Worm (Caenorhabditis elegans) whole organism, midembryonic: ENCODE measurements around the gene sru-37.

Experiments
- T22C8.4 ChIP-seq: fragments of 200-800 bp; sonication (Bioruptor generic); IDR thresholded peaks from 2 replicates; pipeline ENCODE4 v1.3.6; 2022; ENCODE audit warnings: missing genetic modification characterization, missing compliant biosample characterization
- cog-1 ChIP-seq: sonication (generic microtip); optimal IDR thresholded peaks from 2 replicates; lab custom pipeline; 2016; ENCODE audit warnings: missing genetic modification characterization, missing compliant biosample characterization
- flt-1 ChIP-seq: fragments of 200-800 bp; sonication (Bioruptor generic); IDR thresholded peaks from 2 replicates; pipeline ENCODE4 v1.3.6; 2022; ENCODE audit warnings: missing genetic modification characterization, missing compliant biosample characterization
- klf-2 ChIP-seq: fragments of 200-800 bp; sonication (Bioruptor generic); conservative IDR thresholded peaks from 2 replicates; pipeline ENCODE4 v1.3.6; 2022; ENCODE audit warnings: missing genetic modification reagents, missing genetic modification characterization, missing compliant biosample characterization
- med-1 ChIP-seq: sonication (generic microtip); optimal IDR thresholded peaks from 2 replicates; lab custom pipeline; 2017; ENCODE audit warnings: missing genetic modification characterization, mild to moderate bottlenecking, missing compliant biosample characterization, antibody characterized with exemption, missing genetic modification reagents; ENCODE audit not compliant: insufficient read depth
- ref-1 ChIP-seq: fragments of 200-800 bp; sonication (Bioruptor generic); conservative IDR thresholded peaks from 2 replicates; pipeline ENCODE4 v1.3.6; 2022; ENCODE audit warnings: missing genetic modification reagents, missing genetic modification characterization, missing compliant biosample characterization
- tab-1 ChIP-seq: fragments of 200-800 bp; sonication (Bioruptor generic); IDR thresholded peaks from 2 replicates; pipeline ENCODE4 v1.3.6; 2022; ENCODE audit warnings: missing genetic modification characterization, missing compliant biosample characterization
- ztf-23 ChIP-seq: fragments of 200-800 bp; sonication (Bioruptor generic); IDR thresholded peaks from 2 replicates; pipeline ENCODE4 v1.3.6; 2022; ENCODE audit warnings: missing genetic modification reagents, missing genetic modification characterization, missing compliant biosample characterization
- ztf-29 ChIP-seq: fragments of 200-800 bp; sonication (Bioruptor generic); IDR thresholded peaks from 2 replicates; pipeline ENCODE4 v1.3.6; 2022; ENCODE audit warnings: missing genetic modification reagents, missing genetic modification characterization, missing compliant biosample characterization

sru-37 gene

DNA sequence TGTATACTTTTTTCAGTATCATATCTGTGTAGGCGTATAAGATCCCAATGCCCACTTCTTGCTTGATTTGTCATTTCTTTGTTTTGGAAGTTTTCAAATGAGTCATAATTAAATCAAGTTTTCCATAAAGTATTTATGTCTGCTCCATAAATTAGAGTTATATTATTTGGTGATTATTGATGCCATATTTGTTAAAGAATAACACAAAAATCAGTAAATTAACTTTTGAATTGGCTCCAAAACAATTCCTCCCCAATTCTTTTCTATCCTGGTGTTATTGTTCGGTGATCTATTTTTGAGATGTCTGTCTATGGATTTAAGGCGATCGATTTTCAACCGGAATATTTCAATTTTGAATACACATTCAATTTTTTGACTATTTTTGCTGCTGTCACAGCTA lies at the start of gene sru-37:
sru-37 (plus strand) TSS at position 301 of the 400 bp plus-strand sequence.
- TF ChIP-seq flt-1 (no peak), tab-1 (GFP tag; lab: Robert Waterston, UW) (no peak), ref-1 (GFP tag; lab: Robert Waterston, UW) (no peak), T22C8.4 (GFP tag; lab: Robert Waterston, UW) (no peak)

ce11 chrV:9755725-9756124 lies 49.5 kb upstream of the sru-37 start, which contains the start of gene F58E6.8:
Gene F58E6.8, minus strand, starts transcription at chrV:9755825.
- TF ChIP-seq klf-2 (GFP tag; lab: Robert Waterston, UW), result no peak
- no peak for TF ChIP-seq tab-1 (GFP tag; lab: Robert Waterston, UW)
- TF ChIP-seq flt-1, result no peak
- TF ChIP-seq cog-1 (tag; lab: Kevin White, UChicago), result no peak
- no peak for TF ChIP-seq ztf-29 (GFP tag; lab: Robert Waterston, UW)
- no peak for TF ChIP-seq T22C8.4 (GFP tag; lab: Robert Waterston, UW)
- no peak for TF ChIP-seq med-1 (GFP tag; lab: Kevin White, UChicago)
- no peak for TF ChIP-seq ref-1 (GFP tag; lab: Robert Waterston, UW)
- TF ChIP-seq ztf-23, result no peak

ce11 chrV:9756242-9756641 lies 49.0 kb upstream of the sru-37 start, which contains the start of gene hrg-3:
Gene hrg-3, plus strand, starts transcription at chrV:9756468.
- no peak for TF ChIP-seq tab-1 (GFP tag; lab: Robert Waterston, UW)
- TF ChIP-seq flt-1, result no peak
- TF ChIP-seq ztf-29 (GFP tag; lab: Robert Waterston, UW), result no peak
- no peak for TF ChIP-seq klf-2 (GFP tag; lab: Robert Waterston, UW)
- TF ChIP-seq T22C8.4 (GFP tag; lab: Robert Waterston, UW), result no peak
- TF ChIP-seq ztf-23, result no peak
- TF ChIP-seq cog-1 (tag; lab: Kevin White, UChicago), result no peak
- no peak for TF ChIP-seq med-1 (GFP tag; lab: Kevin White, UChicago)
- TF ChIP-seq ref-1 (GFP tag; lab: Robert Waterston, UW), result no peak

ce11 chrV:9757884-9758283 lies 47.4 kb upstream of the sru-37 start, which contains the start of gene F58E6.11:
Gene F58E6.11, minus strand, starts transcription at chrV:9757984.
- TF ChIP-seq T22C8.4 (GFP tag; lab: Robert Waterston, UW) (no peak), ztf-23 (no peak), med-1 (GFP tag; lab: Kevin White, UChicago) (no peak), tab-1 (GFP tag; lab: Robert Waterston, UW) (no peak), ztf-29 (GFP tag; lab: Robert Waterston, UW) (no peak), cog-1 (tag; lab: Kevin White, UChicago) (no peak), flt-1 (no peak), ref-1 (GFP tag; lab: Robert Waterston, UW) (no peak), klf-2 (GFP tag; lab: Robert Waterston, UW) (no peak)

ce11 chrV:9758437-9758836 lies 46.8 kb upstream of the sru-37 start:
- TF ChIP-seq ztf-29 (GFP tag; lab: Robert Waterston, UW) (no peak), ref-1 (GFP tag; lab: Robert Waterston, UW) (no peak)

ce11 chrV:9763759-9764158 lies 41.5 kb upstream of the sru-37 start:
- no peak for TF ChIP-seq ztf-23
- no peak for TF ChIP-seq T22C8.4 (GFP tag; lab: Robert Waterston, UW)
- TF ChIP-seq flt-1, result no peak
- no peak for TF ChIP-seq tab-1 (GFP tag; lab: Robert Waterston, UW)
- TF ChIP-seq med-1 (GFP tag; lab: Kevin White, UChicago), result no peak
- no peak for TF ChIP-seq ref-1 (GFP tag; lab: Robert Waterston, UW)
- TF ChIP-seq ztf-29 (GFP tag; lab: Robert Waterston, UW), result no peak
- no peak for TF ChIP-seq cog-1 (tag; lab: Kevin White, UChicago)

ce11 chrV:9764552-9764951 lies 40.7 kb upstream of the sru-37 start:
- TF ChIP-seq klf-2 (GFP tag; lab: Robert Waterston, UW), result no peak
- TF ChIP-seq ztf-23, result no peak
- TF ChIP-seq T22C8.4 (GFP tag; lab: Robert Waterston, UW), result no peak
- TF ChIP-seq ztf-29 (GFP tag; lab: Robert Waterston, UW), result no peak
- no peak for TF ChIP-seq med-1 (GFP tag; lab: Kevin White, UChicago)
- no peak for TF ChIP-seq tab-1 (GFP tag; lab: Robert Waterston, UW)
- TF ChIP-seq cog-1 (tag; lab: Kevin White, UChicago), result no peak
- no peak for TF ChIP-seq flt-1
- no peak for TF ChIP-seq ref-1 (GFP tag; lab: Robert Waterston, UW)

DNA sequence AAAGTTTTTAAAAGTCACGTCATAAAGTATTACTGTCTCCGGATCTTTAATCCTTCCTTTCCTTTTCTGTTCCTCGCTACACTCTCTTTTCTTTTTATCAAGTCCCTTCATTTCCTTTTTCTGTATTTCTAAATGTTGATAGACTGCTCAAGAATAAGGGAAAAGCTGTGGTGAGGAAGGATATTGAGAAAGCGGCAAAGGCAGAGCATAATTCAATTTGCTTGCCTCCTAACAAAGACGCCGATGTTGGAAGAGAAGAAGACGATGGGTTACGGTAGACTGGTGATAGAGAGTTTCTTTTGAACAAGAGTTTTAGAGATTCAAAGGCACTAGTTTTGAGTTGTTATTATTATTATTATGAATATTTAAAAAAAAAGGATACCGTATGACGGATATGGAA lies 39.6 kb upstream of the sru-37 start:
- no peak for TF ChIP-seq ztf-29 (GFP tag; lab: Robert Waterston, UW)
- TF ChIP-seq ztf-23, result no peak
- TF ChIP-seq tab-1 (GFP tag; lab: Robert Waterston, UW), result no peak
- TF ChIP-seq cog-1 (tag; lab: Kevin White, UChicago), result no peak
- no peak for TF ChIP-seq T22C8.4 (GFP tag; lab: Robert Waterston, UW)
- TF ChIP-seq med-1 (GFP tag; lab: Kevin White, UChicago), result no peak
- no peak for TF ChIP-seq klf-2 (GFP tag; lab: Robert Waterston, UW)
- TF ChIP-seq flt-1, result no peak
- TF ChIP-seq ref-1 (GFP tag; lab: Robert Waterston, UW), result no peak

ce11 chrV:9767941-9768340 lies 37.3 kb upstream of the sru-37 start:
- TF ChIP-seq med-1 (GFP tag; lab: Kevin White, UChicago) (no peak), klf-2 (GFP tag; lab: Robert Waterston, UW) (no peak), ztf-23 (no peak), cog-1 (tag; lab: Kevin White, UChicago) (no peak), ref-1 (GFP tag; lab: Robert Waterston, UW) (no peak), tab-1 (GFP tag; lab: Robert Waterston, UW) (no peak)
